Worm (Caenorhabditis elegans) whole organism, L4 larva: ENCODE results near the gene cyp-37B1.

Experiments
- ceh-20 ChIP-seq: fragments of 200-800 bp; sonication (Bioruptor generic); IDR thresholded peaks from 2 replicates; pipeline ENCODE4 v1.3.6; 2022; ENCODE audit warnings: missing genetic modification reagents, missing genetic modification characterization, missing compliant biosample characterization
- lsy-2 ChIP-seq, 2 experiments: fragments of 150-350 bp in 1 of 2; sonication (generic microtip) in 1 of 2; optimal IDR thresholded peaks; 2 replicates each; lab custom pipeline; 2014 to 2017; ENCODE audit warnings: missing biosample characterization in 2 of 2, missing genetic modification characterization in 2 of 2
- nhr-11 ChIP-seq: fragments of 150-350 bp; optimal IDR thresholded peaks from 2 replicates; lab custom pipeline; 2014; ENCODE audit warnings: missing biosample characterization, missing genetic modification characterization
- nhr-77 ChIP-seq: fragments of 150-350 bp; optimal IDR thresholded peaks from 2 replicates; lab custom pipeline; 2014; ENCODE audit warnings: missing biosample characterization, missing genetic modification characterization
- snpc-4 ChIP-seq: fragments of 150-350 bp; optimal IDR thresholded peaks from 2 replicates; lab custom pipeline; 2014; ENCODE audit warnings: missing biosample characterization, missing genetic modification characterization
- unc-39 ChIP-seq: sonication (generic microtip); optimal IDR thresholded peaks from 2 replicates; lab custom pipeline; 2017; ENCODE audit warnings: missing biosample characterization, missing genetic modification characterization
- ztf-11 ChIP-seq: fragments of 150-350 bp; optimal IDR thresholded peaks from 2 replicates; lab custom pipeline; 2014; ENCODE audit warnings: missing biosample characterization, missing genetic modification characterization

DNA sequence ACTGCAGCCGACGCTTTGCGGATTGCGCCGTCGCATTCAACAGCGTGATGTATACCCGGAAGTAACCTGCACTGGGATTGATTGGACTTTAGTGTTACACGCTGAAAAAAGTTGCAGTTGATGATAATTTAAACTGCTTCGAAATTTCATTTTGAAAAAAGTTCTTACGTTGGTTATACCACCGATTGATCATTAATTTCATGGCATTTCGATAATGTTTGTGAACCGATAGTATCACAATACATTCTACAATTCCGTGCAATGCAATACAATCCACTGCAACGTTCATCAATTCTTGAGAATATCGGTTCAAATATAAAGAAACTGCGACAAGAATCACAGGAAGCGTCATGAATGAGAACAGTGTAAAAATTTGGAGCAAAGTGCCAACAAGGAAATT, 42.8 kb upstream of the cyp-37B1 start, which contains the start of gene F21H7.3:
- TF ChIP-seq ztf-11 (no peak), lsy-2 (tag; optimal IDR thresholded peaks at IDR 0.05; lab: Kevin White, UChicago) (no peak), snpc-4 (tag; lab: Kevin White, UChicago) (no peak), nhr-11 (no peak), unc-39 (no peak), ceh-20 (GFP tag; lab: Robert Waterston, UW) (no peak), nhr-77 (tag; lab: Kevin White, UChicago) (no peak)
